Worm (Caenorhabditis elegans) whole organism, midembryonic: Measurements from ENCODE around the gene ncap-1.

Experiments
- cog-1 ChIP-seq: sonication (generic microtip); optimal IDR thresholded peaks from 2 replicates; lab custom pipeline; 2016; ENCODE audit warnings: missing genetic modification characterization, missing compliant biosample characterization
- flt-1 ChIP-seq: fragments of 200-800 bp; sonication (Bioruptor generic); IDR thresholded peaks from 2 replicates; pipeline ENCODE4 v1.3.6; 2022; ENCODE audit warnings: missing genetic modification characterization, missing compliant biosample characterization
- klf-2 ChIP-seq: fragments of 200-800 bp; sonication (Bioruptor generic); conservative IDR thresholded peaks from 2 replicates; pipeline ENCODE4 v1.3.6; 2022; ENCODE audit warnings: missing genetic modification reagents, missing genetic modification characterization, missing compliant biosample characterization
- med-1 ChIP-seq: sonication (generic microtip); optimal IDR thresholded peaks from 2 replicates; lab custom pipeline; 2017; ENCODE audit warnings: missing genetic modification characterization, mild to moderate bottlenecking, missing compliant biosample characterization, antibody characterized with exemption, missing genetic modification reagents; ENCODE audit not compliant: insufficient read depth
- ref-1 ChIP-seq: fragments of 200-800 bp; sonication (Bioruptor generic); conservative IDR thresholded peaks from 2 replicates; pipeline ENCODE4 v1.3.6; 2022; ENCODE audit warnings: missing genetic modification reagents, missing genetic modification characterization, missing compliant biosample characterization
- tab-1 ChIP-seq: fragments of 200-800 bp; sonication (Bioruptor generic); IDR thresholded peaks from 2 replicates; pipeline ENCODE4 v1.3.6; 2022; ENCODE audit warnings: missing genetic modification characterization, missing compliant biosample characterization
- ztf-23 ChIP-seq: fragments of 200-800 bp; sonication (Bioruptor generic); IDR thresholded peaks from 2 replicates; pipeline ENCODE4 v1.3.6; 2022; ENCODE audit warnings: missing genetic modification reagents, missing genetic modification characterization, missing compliant biosample characterization
- ztf-29 ChIP-seq: fragments of 200-800 bp; sonication (Bioruptor generic); IDR thresholded peaks from 2 replicates; pipeline ENCODE4 v1.3.6; 2022; ENCODE audit warnings: missing genetic modification reagents, missing genetic modification characterization, missing compliant biosample characterization

DNA sequence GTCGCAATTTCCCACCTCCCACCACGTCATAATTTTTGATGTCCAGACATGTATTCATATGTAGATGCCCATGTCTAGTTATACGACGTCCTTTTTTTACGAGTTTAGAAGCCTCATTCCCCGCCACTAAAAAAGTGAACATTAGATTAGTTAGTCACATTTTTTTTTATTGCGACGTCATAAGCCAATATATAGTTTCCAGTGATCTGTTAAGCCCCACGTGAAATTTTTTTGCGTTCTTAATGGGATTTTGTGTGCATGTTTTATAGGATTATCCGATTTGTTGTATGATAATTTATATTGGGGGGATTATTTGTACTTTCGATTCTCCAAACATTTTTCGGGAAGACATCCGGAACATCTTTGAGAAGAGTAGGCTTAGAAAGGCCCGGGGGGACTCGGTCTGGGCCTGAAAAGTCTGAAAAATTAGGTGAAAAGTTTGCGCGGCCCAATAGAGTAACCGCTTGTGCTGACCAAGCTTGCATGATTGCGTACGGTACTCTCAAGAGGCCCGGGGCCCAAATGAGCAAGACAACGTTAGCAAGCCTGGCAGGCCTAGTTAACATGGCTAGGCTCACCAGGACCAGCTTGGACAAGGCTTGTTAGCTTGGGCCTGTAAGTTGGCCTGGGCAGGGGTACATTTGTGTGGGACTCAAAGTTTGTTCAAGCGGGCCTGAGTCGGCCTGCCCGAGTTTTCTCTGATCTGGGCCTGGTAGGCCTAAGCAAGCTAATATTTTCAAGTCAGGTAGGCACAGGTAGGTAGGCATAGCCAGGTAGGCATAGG, 46.3 kb upstream of the ncap-1 start:
- TF ChIP-seq ztf-23 (no peak), ref-1 (GFP tag; lab: Robert Waterston, UW) (no peak), klf-2 (GFP tag; lab: Robert Waterston, UW) (no peak), med-1 (GFP tag; lab: Kevin White, UChicago) (no peak), flt-1 (GFP tag; lab: Robert Waterston, UW) (no peak), tab-1 (GFP tag; lab: Robert Waterston, UW) (no peak), cog-1 (tag; lab: Kevin White, UChicago) (no peak), ztf-29 (GFP tag; lab: Robert Waterston, UW) (no peak)
